Fruit fly (Drosophila melanogaster): ENCODE measurements around the gene CG14073.

The CG14073 gene

dm6 chr3L:18865447-18866367 is 45.2 kb upstream of the CG14073 start, which contains the start of gene CG14074 (continued):
- TF ChIP-seq amos (GFP tag; IDR thresholded peaks at IDR 0.05; ENCODE audit: partially characterized antibody) (peak; percentile 81), CG13424 (tag; optimal IDR thresholded peaks at IDR 0.05) (no peak), CG14441 (GFP tag; IDR thresholded peaks at IDR 0.05) (no peak), Med (GFP tag) (peak; percentile 26), Chrac-16 (GFP tag; optimal IDR thresholded peaks at IDR 0.05) (no peak), Sry-δ (GFP tag; optimal IDR thresholded peaks at IDR 0.05) (peak; percentile 44), Dll (GFP tag; IDR thresholded peaks at IDR 0.05; ENCODE audit: partially characterized antibody) (peak; percentile 63; the same call in 1 of the 4 replicates), Lhr (GFP tag; optimal IDR thresholded peaks at IDR 0.05) (peak; percentile 9), CG18599 (GFP tag; optimal IDR thresholded peaks at IDR 0.05) (no peak), Dref (GFP tag; IDR thresholded peaks at IDR 0.05) (peak; percentile 76), Fer1 (GFP tag; optimal IDR thresholded peaks at IDR 0.05) (peak; percentile 16), CG16813 (GFP tag; IDR thresholded peaks at IDR 0.05; ENCODE audit: partially characterized antibody) (peak; percentile 72), dpn (GFP tag; optimal IDR thresholded peaks at IDR 0.05) (no peak), hbn (GFP tag; IDR thresholded peaks at IDR 0.05; ENCODE audit: partially characterized antibody) (peak; percentile 39; the same call in 1 of the 2 replicates), vvl (GFP tag; IDR thresholded peaks at IDR 0.05) (peak; percentile 60), wek (GFP tag; optimal IDR thresholded peaks at IDR 0.05) (peak; percentile 73), bbx (GFP tag; IDR thresholded peaks at IDR 0.05; ENCODE audit: partially characterized antibody) (peak; percentile 81), Dp (GFP tag; optimal IDR thresholded peaks at IDR 0.05) (peak; percentile 74)

- TF ChIP-seq CG14965 (GFP tag; optimal IDR thresholded peaks at IDR 0.05; ENCODE audit: borderline replicate concordance) (no peak), otp (GFP tag; IDR thresholded peaks at IDR 0.05) (no peak), CG4404 (GFP tag; IDR thresholded peaks at IDR 0.05) (no peak), D19B (GFP tag; optimal IDR thresholded peaks at IDR 0.05) (no peak), ci (GFP tag; IDR thresholded peaks at IDR 0.05) (no peak), scrt (GFP tag; optimal IDR thresholded peaks at IDR 0.05) (peak; percentile 81), tap (tag; optimal IDR thresholded peaks at IDR 0.05) (no peak), tll (GFP tag; optimal IDR thresholded peaks at IDR 0.05) (no peak), CG13624 (GFP tag; optimal IDR thresholded peaks at IDR 0.05) (no peak), chinmo (GFP tag; IDR thresholded peaks at IDR 0.05; ENCODE audit: partially characterized antibody) (0 out of 4 replicates have a peak, but pooled peaks have one; percentile 67), Side (GFP tag; optimal IDR thresholded peaks at IDR 0.05) (no peak)
Observed at dm6 chr3L:18863327-18863726, 42.9 kb upstream of the CG14073 start, which contains the start of gene CG6865. Gene CG6865, plus strand, starts transcription at chr3L:18863647.

dm6 chr3L:18861893-18862292 is 41.4 kb upstream of the CG14073 start:
- TF ChIP-seq kni (GFP tag; optimal IDR thresholded peaks at IDR 0.05) (no peak), Hey (tag; optimal IDR thresholded peaks at IDR 0.05) (no peak), al (GFP tag; IDR thresholded peaks at IDR 0.05) (no peak), twi (tag; optimal IDR thresholded peaks at IDR 0.05) (no peak), CG12769 (tag; optimal IDR thresholded peaks at IDR 0.05) (peak; percentile 25), grau (tag; optimal IDR thresholded peaks at IDR 0.05) (no peak), BEAF-32 (GFP tag; optimal IDR thresholded peaks at IDR 0.05) (no peak), Hr39 (optimal IDR thresholded peaks at IDR 0.05) (no peak), Oli (tag; optimal IDR thresholded peaks at IDR 0.05) (no peak), CG3163 (GFP tag; optimal IDR thresholded peaks at IDR 0.05) (no peak), lbe (GFP tag; optimal IDR thresholded peaks at IDR 0.05) (no peak), Lhr (GFP tag; optimal IDR thresholded peaks at IDR 0.05) (no peak), Ets65A (GFP tag) (peak; percentile 44), CG10979 (tag; optimal IDR thresholded peaks at IDR 0.05) (no peak), CG11723 (GFP tag; optimal IDR thresholded peaks at IDR 0.05) (no peak), Hand (GFP tag; optimal IDR thresholded peaks at IDR 0.05) (no peak), dmrt99B (tag; optimal IDR thresholded peaks at IDR 0.05) (no peak), ro (GFP tag; IDR thresholded peaks at IDR 0.05) (no peak)

Data from whole organism, embryonic.